Fruit fly (Drosophila melanogaster): ENCODE data around the gene CG7518.

CG7518 gene

dm6 chr3R:13044459-13044858, 46.6 kb downstream of the CG7518 start, which contains the start of gene Hsc70-2:
Hsc70-2 (plus strand) TSS chr3R:13044759.
- TF ChIP-seq noc (tag; optimal IDR thresholded peaks at IDR 0.05), result no peak

- TF ChIP-seq noc (tag; optimal IDR thresholded peaks at IDR 0.05), result no peak
Measured at dm6 chr3R:13047431-13047830, 49.5 kb downstream of the CG7518 start, which contains the start of gene CG31157. CG31157 (plus strand) TSS chr3R:13047731.

dm6 chr3R:13051298-13051723, 53.4 kb downstream of the CG7518 start, which contains the start of gene CG7966:
CG7966 (minus strand) TSS chr3R:13051453.
- peak; percentile 59 for TF ChIP-seq noc (tag; optimal IDR thresholded peaks at IDR 0.05)

dm6 chr3R:13051942-13052693, 54.2 kb downstream of the CG7518 start, which contains the start of gene pic:
pic (plus strand) TSS chr3R:13052245.
- no peak for TF ChIP-seq noc (tag; optimal IDR thresholded peaks at IDR 0.05)

dm6 chr3R:13056553-13056952, 58.7 kb downstream of the CG7518 start:
- no peak for TF ChIP-seq noc (tag; optimal IDR thresholded peaks at IDR 0.05)

- no peak for TF ChIP-seq noc (tag; optimal IDR thresholded peaks at IDR 0.05)
Measured at dm6 chr3R:13057121-13057805, 59.4 kb downstream of the CG7518 start, which contains the start of gene sim. sim (plus strand) TSS chr3R:13057755.

Measured in whole organism, larva.